Worm (Caenorhabditis elegans): ENCODE data around the gene C18D1.2.

ce11 chrII:10019669-10020068, 37.1 kb upstream of the C18D1.2 start:
- TF ChIP-seq T26A5.8 (tag; optimal IDR thresholded peaks at IDR 0.05) (no peak), F49E8.2 (tag; optimal IDR thresholded peaks at IDR 0.05; ENCODE audit: insufficient read depth) (no peak), F37B4.10 (GFP tag; IDR thresholded peaks at IDR 0.05) (no peak), T07F8.4 (tag; optimal IDR thresholded peaks at IDR 0.05) (no peak), athp-1 (tag; optimal IDR thresholded peaks at IDR 0.05) (no peak), nhr-90 (tag; optimal IDR thresholded peaks at IDR 0.05) (no peak), snpc-1.1 (tag; optimal IDR thresholded peaks at IDR 0.05; ENCODE audit: insufficient read depth) (no peak), ZK185.1 (tag; optimal IDR thresholded peaks at IDR 0.05; ENCODE audit: poor library complexity, severe bottlenecking) (no peak)
